ENCODE assay signal across 1 fruit fly cellular context in the genomic region with DNA sequence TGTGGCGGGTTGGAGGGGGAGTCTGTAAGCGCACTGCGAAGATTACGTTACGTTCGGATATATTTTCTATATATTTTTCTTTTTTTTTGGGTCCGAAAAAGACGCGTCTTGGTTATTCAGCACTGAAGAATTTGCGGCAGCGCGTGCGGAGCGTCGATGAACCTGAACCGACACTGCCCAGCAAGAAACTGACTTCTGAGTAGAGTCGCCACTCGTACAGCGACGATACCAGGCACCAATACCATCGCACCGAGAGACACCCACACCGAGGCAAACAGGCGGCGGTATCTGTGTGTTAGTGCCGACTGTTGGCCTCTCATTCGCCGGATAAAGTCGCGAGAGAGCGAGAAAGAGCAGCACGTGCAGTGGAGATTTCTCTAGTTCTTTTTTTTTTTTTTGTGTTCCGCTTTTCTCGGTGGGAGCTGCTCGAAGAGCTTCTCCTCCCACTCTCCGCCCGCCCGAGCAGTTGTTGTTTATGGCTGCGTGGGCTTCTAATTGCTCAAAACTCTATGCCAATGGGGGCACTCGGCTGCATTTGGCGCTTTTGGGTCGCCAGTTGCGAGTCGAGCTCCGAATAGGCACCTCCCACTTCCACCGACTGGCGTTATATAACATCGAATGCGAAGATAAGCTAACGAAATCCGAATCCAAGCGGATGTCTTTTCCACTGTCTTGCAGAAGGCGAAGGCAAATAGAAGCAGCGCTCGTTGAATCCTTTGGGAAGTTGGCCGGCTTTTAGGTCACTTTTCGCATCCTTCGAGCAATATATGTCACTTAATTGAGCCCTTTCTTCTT.
TF ChIP-seq lines count a peak whose summit lies in the region.

Gene klu (minus strand): TSS at position 189 of the 795 bp plus-strand sequence.

TF ChIP-seq in whole organism, embryonic, 481 proteins besides CTCF, POLR2A, EP300 and RAD21 (continued from another document and continues in another):
- TF ChIP-seq CG7357 (GFP tag; IDR thresholded peaks at IDR 0.05; lab: Robert Waterston, UW) = no peak
- TF ChIP-seq CG32532 (GFP tag; IDR thresholded peaks at IDR 0.05; lab: Robert Waterston, UW) = peak; percentile 29; the same call in 1 of the 2 replicates
- no peak for TF ChIP-seq sisA (GFP tag; IDR thresholded peaks at IDR 0.05; lab: Robert Waterston, UW)
- TF ChIP-seq sob (GFP tag; IDR thresholded peaks at IDR 0.05; lab: Robert Waterston, UW) = no peak
- TF ChIP-seq CG16813 (GFP tag; IDR thresholded peaks at IDR 0.05; lab: Robert Waterston, UW; ENCODE audit: partially characterized antibody) = no peak
- peak; percentile 81 for TF ChIP-seq sr (GFP tag; IDR thresholded peaks at IDR 0.05; lab: Robert Waterston, UW)
- TF ChIP-seq so (GFP tag; IDR thresholded peaks at IDR 0.05; lab: Robert Waterston, UW) = no peak
- no peak for TF ChIP-seq Dip3 (GFP tag; optimal IDR thresholded peaks at IDR 0.05; lab: Kevin White, UChicago)
- no peak for TF ChIP-seq ato (GFP tag; IDR thresholded peaks at IDR 0.05; lab: Robert Waterston, UW; ENCODE audit: partially characterized antibody)
- no peak for TF ChIP-seq Fer3 (tag; optimal IDR thresholded peaks at IDR 0.05; lab: Kevin White, UChicago)
- peak; percentile 86 for TF ChIP-seq Adf1 (GFP tag; IDR thresholded peaks at IDR 0.05; lab: Robert Waterston, UW)
- no peak for TF ChIP-seq CG18476 (GFP tag; optimal IDR thresholded peaks at IDR 0.05; lab: Kevin White, UChicago)
- no peak for TF ChIP-seq gcm2 (GFP tag; optimal IDR thresholded peaks at IDR 0.05; lab: Kevin White, UChicago)
- TF ChIP-seq CG9609 (GFP tag; optimal IDR thresholded peaks at IDR 0.05; lab: Kevin White, UChicago) = no peak
- no peak for TF ChIP-seq Max (GFP tag; optimal IDR thresholded peaks at IDR 0.05; lab: Kevin White, UChicago)
- no peak for TF ChIP-seq Rx (GFP tag; IDR thresholded peaks at IDR 0.05; lab: Robert Waterston, UW)
- no peak for TF ChIP-seq Gsc (GFP tag; IDR thresholded peaks at IDR 0.05; lab: Robert Waterston, UW)
- no peak for TF ChIP-seq ro (GFP tag; IDR thresholded peaks at IDR 0.05; lab: Robert Waterston, UW)
- peak; percentile 99 for TF ChIP-seq Nf-YB (GFP tag; optimal IDR thresholded peaks at IDR 0.05; lab: Kevin White, UChicago)
- no peak for TF ChIP-seq Dref (GFP tag; IDR thresholded peaks at IDR 0.05; lab: Robert Waterston, UW)
- no peak for TF ChIP-seq danr (GFP tag; IDR thresholded peaks at IDR 0.05; lab: Robert Waterston, UW)
- TF ChIP-seq Hsf (GFP tag; optimal IDR thresholded peaks at IDR 0.05; lab: Kevin White, UChicago) = no peak
- TF ChIP-seq tll (GFP tag; optimal IDR thresholded peaks at IDR 0.05; lab: Kevin White, UChicago) = peak in 1 of 2 experiments; percentile 73
- no peak for TF ChIP-seq CG8944 (GFP tag; optimal IDR thresholded peaks at IDR 0.05; lab: Kevin White, UChicago)
- TF ChIP-seq CG2120 (GFP tag; optimal IDR thresholded peaks at IDR 0.05; lab: Kevin White, UChicago) = no peak
- TF ChIP-seq emc (GFP tag; optimal IDR thresholded peaks at IDR 0.05; lab: Kevin White, UChicago) = no peak
- TF ChIP-seq CG8924 (tag; optimal IDR thresholded peaks at IDR 0.05; lab: Kevin White, UChicago) = no peak
- no peak for TF ChIP-seq nerfin-2 (GFP tag; IDR thresholded peaks at IDR 0.05; lab: Robert Waterston, UW; ENCODE audit: partially characterized antibody)
- TF ChIP-seq tx (GFP tag; optimal IDR thresholded peaks at IDR 0.05; lab: Kevin White, UChicago) = no peak
- TF ChIP-seq amos (GFP tag; IDR thresholded peaks at IDR 0.05; lab: Robert Waterston, UW; ENCODE audit: partially characterized antibody) = peak; percentile 23; the same call in 1 of the 2 replicates
- TF ChIP-seq CG17829 (tag; optimal IDR thresholded peaks at IDR 0.05; lab: Kevin White, UChicago) = no peak
- TF ChIP-seq cad (GFP tag; optimal IDR thresholded peaks at IDR 0.05; lab: Kevin White, UChicago) = no peak
- TF ChIP-seq ERR (GFP tag; optimal IDR thresholded peaks at IDR 0.05; lab: Kevin White, UChicago) = no peak
- TF ChIP-seq CG17359 (tag; optimal IDR thresholded peaks at IDR 0.05; lab: Kevin White, UChicago) = peak; percentile 21
- TF ChIP-seq dm (GFP tag; optimal IDR thresholded peaks at IDR 0.05; lab: Kevin White, UChicago) = peak; percentile 18
- no peak for TF ChIP-seq CG11398 (GFP tag; optimal IDR thresholded peaks at IDR 0.05; lab: Kevin White, UChicago)
- TF ChIP-seq da (GFP tag; optimal IDR thresholded peaks at IDR 0.05; lab: Kevin White, UChicago) = no peak
- TF ChIP-seq CG4854 (GFP tag; optimal IDR thresholded peaks at IDR 0.05; lab: Kevin White, UChicago) = no peak
- no peak for TF ChIP-seq CG11696 (GFP tag; IDR thresholded peaks at IDR 0.05; lab: Robert Waterston, UW)
- TF ChIP-seq usp (GFP tag; optimal IDR thresholded peaks at IDR 0.05; lab: Kevin White, UChicago) = no peak
- no peak for TF ChIP-seq pho (GFP tag; optimal IDR thresholded peaks at IDR 0.05; lab: Kevin White, UChicago)
- no peak for TF ChIP-seq CG18262 (tag; optimal IDR thresholded peaks at IDR 0.05; lab: Kevin White, UChicago)
- TF ChIP-seq CG30403 (GFP tag; optimal IDR thresholded peaks at IDR 0.05; lab: Kevin White, UChicago) = no peak
- TF ChIP-seq tup (GFP tag; optimal IDR thresholded peaks at IDR 0.05; lab: Kevin White, UChicago) = no peak
- no peak for TF ChIP-seq ac (GFP tag; optimal IDR thresholded peaks at IDR 0.05; lab: Kevin White, UChicago)
- no peak for TF ChIP-seq dati (GFP tag; IDR thresholded peaks at IDR 0.05; lab: Robert Waterston, UW)
- peak; percentile 11 for TF ChIP-seq jing (GFP tag; optimal IDR thresholded peaks at IDR 0.05; lab: Kevin White, UChicago)
- peak; percentile 36 for TF ChIP-seq grn (GFP tag; optimal IDR thresholded peaks at IDR 0.05; lab: Kevin White, UChicago)
- TF ChIP-seq CG2129 (GFP tag; IDR thresholded peaks at IDR 0.05; lab: Robert Waterston, UW; ENCODE audit: partially characterized antibody) = no peak
- no peak for TF ChIP-seq CG1647 (GFP tag; optimal IDR thresholded peaks at IDR 0.05; lab: Kevin White, UChicago)
- TF ChIP-seq vvl (GFP tag; IDR thresholded peaks at IDR 0.05; lab: Robert Waterston, UW) = peak; percentile 36; the same call in 1 of the 2 replicates
- no peak for TF ChIP-seq org-1 (GFP tag; optimal IDR thresholded peaks at IDR 0.05; lab: Kevin White, UChicago)
- TF ChIP-seq CG8388 (GFP tag; optimal IDR thresholded peaks at IDR 0.05; lab: Kevin White, UChicago) = no peak
- no peak for TF ChIP-seq CG1602 (GFP tag; optimal IDR thresholded peaks at IDR 0.05; lab: Kevin White, UChicago)
- TF ChIP-seq CG1603 (tag; optimal IDR thresholded peaks at IDR 0.05; lab: Kevin White, UChicago) = no peak
- no peak for TF ChIP-seq ab (GFP tag; optimal IDR thresholded peaks at IDR 0.05; lab: Kevin White, UChicago)
- peak; percentile 61 for TF ChIP-seq CG1832 (GFP tag; optimal IDR thresholded peaks at IDR 0.05; lab: Kevin White, UChicago)
- TF ChIP-seq toy (GFP tag; IDR thresholded peaks at IDR 0.05; lab: Robert Waterston, UW) = no peak
- no peak for TF ChIP-seq CG10267 (tag; optimal IDR thresholded peaks at IDR 0.05; lab: Kevin White, UChicago)
- peak; percentile 27 for TF ChIP-seq oc (tag; optimal IDR thresholded peaks at IDR 0.05; lab: Kevin White, UChicago)
- no peak for TF ChIP-seq CG14014 (GFP tag; IDR thresholded peaks at IDR 0.05; lab: Robert Waterston, UW)
- TF ChIP-seq Jarid2 (GFP tag; optimal IDR thresholded peaks at IDR 0.05; lab: Kevin White, UChicago) = peak; percentile 98
- no peak for TF ChIP-seq CG10274 (GFP tag; optimal IDR thresholded peaks at IDR 0.05; lab: Kevin White, UChicago)
- no peak for TF ChIP-seq Fer2 (tag; optimal IDR thresholded peaks at IDR 0.05; lab: Kevin White, UChicago)
- no peak for TF ChIP-seq knrl (GFP tag; IDR thresholded peaks at IDR 0.05; lab: Robert Waterston, UW; ENCODE audit: partially characterized antibody)
- TF ChIP-seq Stat92E (GFP tag; optimal IDR thresholded peaks at IDR 0.05; lab: Kevin White, UChicago) = no peak
- no peak for TF ChIP-seq trh (GFP tag; optimal IDR thresholded peaks at IDR 0.05; lab: Kevin White, UChicago)
- no peak for TF ChIP-seq h (optimal IDR thresholded peaks at IDR 0.05; lab: Kevin White, UChicago)
- no peak for TF ChIP-seq inv (GFP tag; IDR thresholded peaks at IDR 0.05; lab: Robert Waterston, UW; ENCODE audit: partially characterized antibody)
- no peak for TF ChIP-seq sim (GFP tag; IDR thresholded peaks at IDR 0.05; lab: Robert Waterston, UW)
- no peak for TF ChIP-seq ranshi (GFP tag; IDR thresholded peaks at IDR 0.05; lab: Robert Waterston, UW)
- no peak for TF ChIP-seq CG17802 (tag; optimal IDR thresholded peaks at IDR 0.05; lab: Kevin White, UChicago)
- no peak for TF ChIP-seq Hmr (GFP tag; optimal IDR thresholded peaks at IDR 0.05; lab: Kevin White, UChicago)
- no peak for TF ChIP-seq CG15011 (GFP tag; optimal IDR thresholded peaks at IDR 0.05; lab: Kevin White, UChicago)
- no peak for TF ChIP-seq Spps (tag; optimal IDR thresholded peaks at IDR 0.05; lab: Kevin White, UChicago)
- TF ChIP-seq lola (GFP tag; optimal IDR thresholded peaks at IDR 0.05; lab: Kevin White, UChicago) = peak in 1 of 3 experiments; percentile 36
- TF ChIP-seq croc (GFP tag; conservative IDR thresholded peaks at IDR 0.05; lab: Robert Waterston, UW) = no peak
- TF ChIP-seq lab (GFP tag; optimal IDR thresholded peaks at IDR 0.05; lab: Kevin White, UChicago) = no peak
- TF ChIP-seq chm (GFP tag; IDR thresholded peaks at IDR 0.05; lab: Robert Waterston, UW) = 0 out of 2 replicates have a peak, but pooled peaks have one; percentile 31
- TF ChIP-seq CG7271 (tag; optimal IDR thresholded peaks at IDR 0.05; lab: Kevin White, UChicago) = no peak
- no peak for TF ChIP-seq repo (GFP tag; optimal IDR thresholded peaks at IDR 0.05; lab: Kevin White, UChicago)
- no peak for TF ChIP-seq CG10366 (GFP tag; IDR thresholded peaks at IDR 0.05; lab: Robert Waterston, UW)
- no peak for TF ChIP-seq CG4360 (GFP tag; IDR thresholded peaks at IDR 0.05; lab: Robert Waterston, UW)
- no peak for TF ChIP-seq pb (GFP tag; optimal IDR thresholded peaks at IDR 0.05; lab: Kevin White, UChicago)
- no peak for TF ChIP-seq CkIIα-i1 (GFP tag; IDR thresholded peaks at IDR 0.05; lab: Robert Waterston, UW)
- TF ChIP-seq en (GFP tag; optimal IDR thresholded peaks at IDR 0.05; lab: Kevin White, UChicago) = no peak
- no peak for TF ChIP-seq Ada2b (GFP tag; IDR thresholded peaks at IDR 0.05; lab: Robert Waterston, UW)
- TF ChIP-seq CG11695 (GFP tag; IDR thresholded peaks at IDR 0.05; lab: Robert Waterston, UW) = 0 out of 3 replicates have a peak, but pooled peaks have one; percentile 27
- no peak for TF ChIP-seq pan (optimal IDR thresholded peaks at IDR 0.05; lab: Kevin White, UChicago)
- peak in 1 of 2 experiments; percentile 9 for TF ChIP-seq pan (GFP tag; optimal IDR thresholded peaks at IDR 0.05 in 1 of 2, IDR thresholded peaks at IDR 0.05 in 1 of 2)
- TF ChIP-seq fd64A (GFP tag; optimal IDR thresholded peaks at IDR 0.05; lab: Kevin White, UChicago) = no peak
- no peak for TF ChIP-seq Ssrp (tag; optimal IDR thresholded peaks at IDR 0.05; lab: Kevin White, UChicago)
- TF ChIP-seq wek (GFP tag; optimal IDR thresholded peaks at IDR 0.05; lab: Kevin White, UChicago) = no peak
- TF ChIP-seq her (GFP tag; optimal IDR thresholded peaks at IDR 0.05; lab: Kevin White, UChicago) = no peak
- TF ChIP-seq CG18599 (GFP tag; optimal IDR thresholded peaks at IDR 0.05; lab: Kevin White, UChicago) = no peak
- TF ChIP-seq shn (GFP tag; optimal IDR thresholded peaks at IDR 0.05; lab: Kevin White, UChicago) = no peak
- TF ChIP-seq ham (GFP tag; IDR thresholded peaks at IDR 0.05; lab: Robert Waterston, UW) = no peak
- no peak for TF ChIP-seq CG7745 (tag; optimal IDR thresholded peaks at IDR 0.05; lab: Kevin White, UChicago)
- no peak for TF ChIP-seq CG32767 (GFP tag; IDR thresholded peaks at IDR 0.05; lab: Robert Waterston, UW)
- TF ChIP-seq bigmax (GFP tag; optimal IDR thresholded peaks at IDR 0.05; lab: Kevin White, UChicago) = no peak
- TF ChIP-seq btn (GFP tag; optimal IDR thresholded peaks at IDR 0.05; lab: Kevin White, UChicago) = no peak
- no peak for TF ChIP-seq CG2116 (GFP tag; optimal IDR thresholded peaks at IDR 0.05; lab: Kevin White, UChicago)
- TF ChIP-seq CG3065 (GFP tag; optimal IDR thresholded peaks at IDR 0.05; lab: Kevin White, UChicago) = no peak
- no peak for TF ChIP-seq Hr39 (optimal IDR thresholded peaks at IDR 0.05; lab: Kevin White, UChicago)
- no peak for TF ChIP-seq CG14710 (tag; optimal IDR thresholded peaks at IDR 0.05; lab: Kevin White, UChicago)
- no peak for TF ChIP-seq Fer1 (GFP tag; optimal IDR thresholded peaks at IDR 0.05; lab: Kevin White, UChicago)
- TF ChIP-seq ewg (GFP tag; optimal IDR thresholded peaks at IDR 0.05; lab: Kevin White, UChicago) = no peak
- TF ChIP-seq zen (tag; optimal IDR thresholded peaks at IDR 0.05; lab: Kevin White, UChicago) = no peak
- TF ChIP-seq Sin3A (optimal IDR thresholded peaks at IDR 0.05; lab: Kevin White, UChicago) = no peak
- no peak for TF ChIP-seq CG31441 (GFP tag; IDR thresholded peaks at IDR 0.05; lab: Robert Waterston, UW)
- TF ChIP-seq jigr1 (GFP tag; IDR thresholded peaks at IDR 0.05; lab: Robert Waterston, UW) = no peak
- no peak for TF ChIP-seq CG5180 (GFP tag; optimal IDR thresholded peaks at IDR 0.05; lab: Kevin White, UChicago)
- no peak for TF ChIP-seq Dp (GFP tag; optimal IDR thresholded peaks at IDR 0.05; lab: Kevin White, UChicago)
- TF ChIP-seq Sox100B (GFP tag; optimal IDR thresholded peaks at IDR 0.05; lab: Kevin White, UChicago) = no peak
- no peak for TF ChIP-seq eve (GFP tag; optimal IDR thresholded peaks at IDR 0.05; lab: Kevin White, UChicago)
- TF ChIP-seq peb (GFP tag; IDR thresholded peaks at IDR 0.05; lab: Robert Waterston, UW) = no peak
- no peak for TF ChIP-seq CG13624 (GFP tag; optimal IDR thresholded peaks at IDR 0.05; lab: Kevin White, UChicago)
- TF ChIP-seq CG6175 (GFP tag; IDR thresholded peaks at IDR 0.05; lab: Robert Waterston, UW) = no peak
- no peak for TF ChIP-seq CG12659 (GFP tag; optimal IDR thresholded peaks at IDR 0.05; lab: Kevin White, UChicago)
- TF ChIP-seq CG34422 (GFP tag; IDR thresholded peaks at IDR 0.05; lab: Robert Waterston, UW) = peak; percentile 50; the same call in 1 of the 3 replicates
- TF ChIP-seq PHDP (tag; optimal IDR thresholded peaks at IDR 0.05; lab: Kevin White, UChicago) = no peak
- TF ChIP-seq bbx (GFP tag; IDR thresholded peaks at IDR 0.05; lab: Robert Waterston, UW; ENCODE audit: partially characterized antibody) = peak; percentile 12; the same call in 1 of the 2 replicates
- no peak for TF ChIP-seq crp (GFP tag; optimal IDR thresholded peaks at IDR 0.05; lab: Kevin White, UChicago)
- TF ChIP-seq pita (GFP tag; optimal IDR thresholded peaks at IDR 0.05; lab: Kevin White, UChicago) = no peak
- no peak for TF ChIP-seq CG6683 (GFP tag; optimal IDR thresholded peaks at IDR 0.05; lab: Kevin White, UChicago)
- TF ChIP-seq Oaz (GFP tag; IDR thresholded peaks at IDR 0.05; lab: Robert Waterston, UW) = no peak
- no peak for TF ChIP-seq Optix (GFP tag; IDR thresholded peaks at IDR 0.05; lab: Robert Waterston, UW)
